Worm (Caenorhabditis elegans) whole organism, L3 larva: ENCODE measurements around the gene C07G1.15.

Experiments
- ZK546.5 ChIP-seq: sonication (generic microtip); optimal IDR thresholded peaks from 2 replicates; lab custom pipeline; 2017; ENCODE audit warnings: missing biosample characterization, missing genetic modification characterization
- ama-1 ChIP-seq: fragments of 150-350 bp; optimal IDR thresholded peaks from 2 replicates; lab custom pipeline; 2018
- ceh-16 ChIP-seq: sonication (generic microtip); optimal IDR thresholded peaks from 2 replicates; lab custom pipeline; 2017; ENCODE audit warnings: missing biosample characterization, missing genetic modification characterization
- ceh-9 ChIP-seq: sonication (generic microtip); optimal IDR thresholded peaks from 2 replicates; lab custom pipeline; 2018; ENCODE audit warnings: missing biosample characterization, missing genetic modification characterization
- egl-5 ChIP-seq: fragments of 150-350 bp; optimal IDR thresholded peaks from 2 replicates; lab custom pipeline; 2017; ENCODE audit warnings: missing biosample characterization, missing genetic modification reagents, missing genetic modification characterization, inconsistent platforms
- elt-1 ChIP-seq: fragments of 150-350 bp; optimal IDR thresholded peaks from 2 replicates; lab custom pipeline; 2014; ENCODE audit warnings: missing biosample characterization, missing genetic modification characterization
- eor-1 ChIP-seq, 2 experiments: fragments of 150-350 bp; optimal IDR thresholded peaks; 2 replicates each; lab custom pipeline; 2014 to 2018; ENCODE audit warnings: missing biosample characterization in 2 of 2, missing genetic modification characterization in 2 of 2
- fkh-2 ChIP-seq: fragments of 150-350 bp; optimal IDR thresholded peaks from 2 replicates; lab custom pipeline; 2014; ENCODE audit warnings: missing biosample characterization, missing genetic modification reagents, missing genetic modification characterization
- hmg-11 ChIP-seq: sonication (generic microtip); optimal IDR thresholded peaks from 2 replicates; lab custom pipeline; 2016; ENCODE audit warnings: missing genetic modification characterization, missing compliant biosample characterization
- jun-1 ChIP-seq: fragments of 150-350 bp; optimal IDR thresholded peaks from 2 replicates; lab custom pipeline; 2014; ENCODE audit warnings: missing biosample characterization, missing genetic modification reagents, missing genetic modification characterization
- lin-39 ChIP-seq: fragments of 150-350 bp; optimal IDR thresholded peaks from 2 replicates; lab custom pipeline; 2018; ENCODE audit warnings: missing biosample characterization, missing genetic modification reagents, missing genetic modification characterization
- nfya-1 ChIP-seq: sonication (generic microtip); optimal IDR thresholded peaks from 2 replicates; lab custom pipeline; 2017; ENCODE audit warnings: missing genetic modification characterization, mild to moderate bottlenecking, missing compliant biosample characterization, antibody characterized with exemption, moderate library complexity; ENCODE audit not compliant: insufficient read depth
- nhr-11 ChIP-seq: fragments of 150-350 bp; optimal IDR thresholded peaks from 2 replicates; lab custom pipeline; 2014; ENCODE audit warnings: missing biosample characterization, missing genetic modification characterization
- nhr-23 ChIP-seq: fragments of 150-350 bp; optimal IDR thresholded peaks from 2 replicates; lab custom pipeline; 2014; ENCODE audit warnings: missing biosample characterization, missing genetic modification reagents, missing genetic modification characterization
- nhr-28 ChIP-seq: fragments of 150-350 bp; optimal IDR thresholded peaks from 2 replicates; lab custom pipeline; 2014; ENCODE audit warnings: missing biosample characterization, missing genetic modification characterization
- nhr-67 ChIP-seq: fragments of 150-350 bp; optimal IDR thresholded peaks from 2 replicates; lab custom pipeline; 2014; ENCODE audit warnings: missing biosample characterization, missing genetic modification characterization
- pqm-1 ChIP-seq: fragments of 150-350 bp; optimal IDR thresholded peaks from 2 replicates; lab custom pipeline; 2017; ENCODE audit warnings: missing biosample characterization, missing genetic modification characterization, inconsistent platforms
- skn-1 ChIP-seq: fragments of 150-350 bp; optimal IDR thresholded peaks from 2 replicates; lab custom pipeline; 2014; ENCODE audit warnings: missing biosample characterization, missing genetic modification characterization
- unc-62 ChIP-seq: fragments of 150-350 bp; sonication (generic microtip); optimal IDR thresholded peaks from 4 replicates; lab custom pipeline; 2014; ENCODE audit warnings: missing biosample characterization, missing genetic modification reagents, missing genetic modification characterization

Gene C07G1.15

DNA sequence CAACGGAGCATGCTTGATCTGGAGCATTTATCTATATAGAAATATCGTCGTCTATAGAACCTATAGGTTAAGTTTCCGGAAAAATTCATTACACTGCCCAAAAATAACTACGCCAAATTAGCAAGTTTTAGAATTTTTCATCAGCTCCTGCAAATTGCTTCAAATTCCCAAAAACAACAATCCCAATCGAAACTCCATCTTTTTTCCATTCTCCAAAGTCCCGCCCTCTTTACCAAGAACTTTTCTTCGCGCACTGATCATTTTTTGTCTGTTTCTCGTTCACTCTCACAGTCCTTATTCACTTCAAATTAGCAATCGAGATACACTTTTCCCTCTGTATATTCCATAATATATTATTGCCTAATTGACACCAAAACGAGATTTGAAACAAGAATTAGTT lies 36.5 kb downstream of the C07G1.15 start, which contains the start of gene svh-1:
Gene svh-1 (plus strand): TSS at position 301 of the 400 bp plus-strand sequence.
- TF ChIP-seq nfya-1 (tag; lab: Kevin White, UChicago), result no peak
- no peak for TF ChIP-seq nhr-23
- TF ChIP-seq nhr-28 (tag; lab: Kevin White, UChicago), result no peak
- TF ChIP-seq ZK546.5 (tag; lab: Kevin White, UChicago), result no peak

DNA sequence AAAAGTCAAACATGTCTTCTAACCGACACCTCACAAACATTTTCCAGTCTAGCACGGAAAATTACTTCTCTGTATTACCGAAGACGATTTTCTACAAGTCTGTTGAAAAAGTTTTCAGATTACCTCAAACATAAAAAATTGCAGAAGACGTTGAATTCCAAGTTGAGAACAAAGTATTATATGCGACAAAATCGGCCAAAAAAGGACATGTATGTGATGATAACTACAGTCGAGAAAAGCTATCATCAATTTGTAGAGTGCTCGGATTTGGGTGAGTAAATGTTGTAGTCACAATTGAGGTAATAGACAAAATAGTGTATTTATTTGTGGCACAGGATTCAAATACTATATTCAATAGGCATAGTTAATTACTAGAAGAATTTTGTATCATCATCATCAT lies 39.1 kb downstream of the C07G1.15 start:
- TF ChIP-seq eor-1 (tag; optimal IDR thresholded peaks at IDR 0.05; lab: Kevin White, UChicago) (no peak), nhr-11 (tag; lab: Kevin White, UChicago) (no peak), jun-1 (tag; lab: Kevin White, UChicago) (no peak), lin-39 (tag; lab: Kevin White, UChicago) (no peak), hmg-11 (tag; lab: Kevin White, UChicago) (no peak), ceh-16 (tag; lab: Kevin White, UChicago) (no peak)

DNA sequence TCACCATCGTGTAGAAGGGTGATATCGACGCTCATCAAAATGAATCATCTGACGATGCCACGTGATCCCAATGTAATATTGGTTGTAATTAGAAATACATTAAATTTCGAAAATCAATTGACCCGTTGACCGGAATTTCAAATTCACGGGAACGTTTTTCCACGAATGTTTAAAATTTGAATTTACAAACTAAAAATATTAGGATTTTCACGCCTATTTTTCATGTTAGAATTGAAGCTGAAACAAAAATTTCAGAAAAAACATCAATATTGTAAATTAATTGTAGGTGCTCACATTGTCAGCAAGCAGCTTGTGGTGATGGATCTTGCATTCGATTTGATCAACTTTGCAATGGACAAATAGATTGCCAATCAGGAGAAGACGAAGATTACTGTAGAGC lies 40.5 kb downstream of the C07G1.15 start, which contains the start of gene C07G1.6:
Gene C07G1.6 (minus strand): TSS at position 101 of the 400 bp plus-strand sequence.
- TF ChIP-seq nhr-11 (tag; lab: Kevin White, UChicago), result no peak
- TF ChIP-seq fkh-2 (tag; lab: Kevin White, UChicago), result no peak
- TF ChIP-seq, all 47 proteins: peak for 0

DNA sequence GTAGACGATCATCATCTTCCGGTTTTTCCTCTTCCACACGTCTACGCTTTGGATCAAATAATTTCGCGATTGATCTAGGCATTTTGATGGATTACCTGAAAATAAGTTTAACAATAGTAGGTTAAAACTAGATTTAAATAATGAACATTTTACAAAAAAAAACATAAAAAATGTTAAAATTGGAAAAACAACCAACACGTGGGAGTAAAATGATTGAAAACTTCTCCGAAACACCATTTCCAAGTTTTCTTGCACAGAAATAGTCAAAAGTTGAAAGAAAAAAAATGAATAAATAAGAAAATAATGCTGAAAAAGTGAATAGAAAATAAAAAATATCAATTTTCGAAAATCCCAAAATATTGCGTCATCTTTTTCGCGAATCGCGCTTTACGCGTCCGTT lies 42.0 kb downstream of the C07G1.15 start, which contains the start of gene C07G1.7:
Gene C07G1.7 (minus strand): TSS at position 101 of the 400 bp plus-strand sequence.
- no peak for TF ChIP-seq ama-1 (lab: Kevin White, UChicago)
- TF ChIP-seq ceh-16 (tag; lab: Kevin White, UChicago), result no peak
- TF ChIP-seq ceh-9 (tag; lab: Kevin White, UChicago), result no peak
- TF ChIP-seq elt-1, result no peak
- TF ChIP-seq unc-62 (GFP tag; lab: Kevin White, UChicago), result no peak
- no peak for TF ChIP-seq hmg-11 (tag; lab: Kevin White, UChicago)
- no peak for TF ChIP-seq skn-1 (tag; lab: Kevin White, UChicago)
- no peak for TF ChIP-seq pqm-1 (tag; lab: Kevin White, UChicago)
- no peak for TF ChIP-seq egl-5 (tag; lab: Kevin White, UChicago)
- TF ChIP-seq nhr-67 (tag; lab: Kevin White, UChicago), result no peak
